Worm (Caenorhabditis elegans) whole organism, mixed stage, embryonic: ENCODE results near the gene cas-1.

Experiments
- lin-32 ChIP-seq: fragments of 200-800 bp; sonication (Bioruptor generic); optimal IDR thresholded peaks from 2 replicates; lab custom pipeline; 2018; ENCODE audit warnings: mild to moderate bottlenecking, missing genetic modification characterization, missing compliant biosample characterization
- nhr-237 ChIP-seq: fragments of 150-350 bp; optimal IDR thresholded peaks from 2 replicates; lab custom pipeline; 2014; ENCODE audit warnings: missing biosample characterization, missing genetic modification characterization
- nhr-76 ChIP-seq: sonication (generic microtip); optimal IDR thresholded peaks from 2 replicates; lab custom pipeline; 2017; ENCODE audit warnings: missing biosample characterization, missing genetic modification characterization
- snpc-4 ChIP-seq: fragments of 150-350 bp; optimal IDR thresholded peaks from 2 replicates; lab custom pipeline; 2014; ENCODE audit warnings: missing biosample characterization, missing genetic modification characterization
- sptf-1 ChIP-seq: sonication (generic microtip); optimal IDR thresholded peaks from 2 replicates; lab custom pipeline; 2017; ENCODE audit warnings: mild to moderate bottlenecking, missing genetic modification characterization, moderate library complexity, missing compliant biosample characterization

ce11 chrX:16796826-16797225 lies 16.6 kb downstream of the cas-1 start:
- no peak for TF ChIP-seq sptf-1 (tag; lab: Kevin White, UChicago)
- no peak for TF ChIP-seq lin-32
- no peak for TF ChIP-seq snpc-4 (tag; lab: Kevin White, UChicago)
- no peak for TF ChIP-seq nhr-76 (tag; lab: Kevin White, UChicago)
- TF ChIP-seq nhr-237 = peak; percentile 34
